Worm (Caenorhabditis elegans): Measurements from ENCODE around the gene lbp-3.

Gene lbp-3

ce11 chrX:3280130-3280529 is 23.0 kb downstream of the lbp-3 start, which contains the start of gene K09C4.10:
TSS of gene K09C4.10 (minus strand) at chrX:3280230.
- TF ChIP-seq egl-18 (GFP tag; IDR thresholded peaks at IDR 0.05) (no peak), B0261.1 (tag; optimal IDR thresholded peaks at IDR 0.05) (no peak), ztf-25 (GFP tag; IDR thresholded peaks at IDR 0.05) (no peak), let-607 (tag; optimal IDR thresholded peaks at IDR 0.05) (no peak), Y53F4B.3 (GFP tag; IDR thresholded peaks at IDR 0.05) (no peak), attf-3 (GFP tag; conservative IDR thresholded peaks at IDR 0.05) (no peak), Y67H2A.10 (GFP tag; conservative IDR thresholded peaks at IDR 0.05) (no peak), rcor-1 (GFP tag; IDR thresholded peaks at IDR 0.05) (no peak), sea-2 (GFP tag; IDR thresholded peaks at IDR 0.05) (no peak), C17E4.6 (GFP tag; IDR thresholded peaks at IDR 0.05) (no peak), pha-4 (tag; optimal IDR thresholded peaks at IDR 0.05) (no peak)

ce11 chrX:3282306-3282705 is 25.1 kb downstream of the lbp-3 start, which contains the start of gene K09C4.5:
TSS of gene K09C4.5 (plus strand) at chrX:3282631.
- TF ChIP-seq egrh-3 (GFP tag; IDR thresholded peaks at IDR 0.05) = no peak
- TF ChIP-seq nhr-27 (tag; optimal IDR thresholded peaks at IDR 0.05) = no peak
- TF ChIP-seq ztf-22 (GFP tag; optimal IDR thresholded peaks at IDR 0.05) = no peak
- no peak for TF ChIP-seq lin-26 (GFP tag; IDR thresholded peaks at IDR 0.05)
- no peak for TF ChIP-seq Y53F4B.3 (GFP tag; IDR thresholded peaks at IDR 0.05)
- no peak for TF ChIP-seq aptf-2 (GFP tag; conservative IDR thresholded peaks at IDR 0.05)
- TF ChIP-seq die-1 (tag; optimal IDR thresholded peaks at IDR 0.05) = no peak
- TF ChIP-seq B0019.2 (GFP tag; conservative IDR thresholded peaks at IDR 0.05) = no peak
- TF ChIP-seq attf-6 (GFP tag; IDR thresholded peaks at IDR 0.05) = no peak
- no peak for TF ChIP-seq tbx-9 (tag; optimal IDR thresholded peaks at IDR 0.05; ENCODE audit: borderline replicate concordance)
- TF ChIP-seq tbp1 (GFP tag; optimal IDR thresholded peaks at IDR 0.05) = no peak
- no peak for TF ChIP-seq bed-2 (GFP tag; IDR thresholded peaks at IDR 0.05)
- no peak for TF ChIP-seq ceh-40 (GFP tag; IDR thresholded peaks at IDR 0.05)
- no peak for TF ChIP-seq snpc-1.1 (tag; optimal IDR thresholded peaks at IDR 0.05; ENCODE audit: insufficient read depth)
- TF ChIP-seq hmg-20 (GFP tag; IDR thresholded peaks at IDR 0.05) = no peak
- no peak for TF ChIP-seq madf-3 (GFP tag; IDR thresholded peaks at IDR 0.05)
- no peak for TF ChIP-seq let-607 (tag; optimal IDR thresholded peaks at IDR 0.05)

ce11 chrX:3283189-3283588 is 26.0 kb downstream of the lbp-3 start:
- TF ChIP-seq rpc-1 (optimal IDR thresholded peaks at IDR 0.05) (no peak), rpc-1 (tag; optimal IDR thresholded peaks at IDR 0.05) (no peak), sptf-2 (GFP tag; optimal IDR thresholded peaks at IDR 0.05) (no peak), nhr-80 (tag; optimal IDR thresholded peaks at IDR 0.05) (peak; percentile 57), zfh-2 (GFP tag; conservative IDR thresholded peaks at IDR 0.05) (no peak)

- TF ChIP-seq rpc-1 (optimal IDR thresholded peaks at IDR 0.05) (no peak), rpc-1 (tag; optimal IDR thresholded peaks at IDR 0.05) (no peak), cebp-2 (GFP tag; IDR thresholded peaks at IDR 0.05) (no peak), Y53G8AR.9 (GFP tag; conservative IDR thresholded peaks at IDR 0.05) (no peak), nfya-2 (GFP tag; IDR thresholded peaks at IDR 0.05) (no peak), Y79H2A.3 (GFP tag; conservative IDR thresholded peaks at IDR 0.05) (no peak), F39B2.1 (GFP tag; IDR thresholded peaks at IDR 0.05) (no peak), ekl-4 (GFP tag; IDR thresholded peaks at IDR 0.05) (no peak), attf-6 (GFP tag; IDR thresholded peaks at IDR 0.05) (no peak), nhr-27 (tag; optimal IDR thresholded peaks at IDR 0.05) (no peak), T07F8.4 (tag; optimal IDR thresholded peaks at IDR 0.05) (no peak), snpc-1.1 (tag; optimal IDR thresholded peaks at IDR 0.05; ENCODE audit: insufficient read depth) (no peak)
Observed at ce11 chrX:3284967-3285366, 27.8 kb downstream of the lbp-3 start.

All from whole organism, young adult.